Worm (Caenorhabditis elegans) whole organism, midembryonic: Measurements from ENCODE around the gene pmp-3.

ENCODE experiments used
- T22C8.4 ChIP-seq: fragments of 200-800 bp; sonication (Bioruptor generic); IDR thresholded peaks from 2 replicates; pipeline ENCODE4 v1.3.6; 2022; ENCODE audit warnings: missing genetic modification characterization, missing compliant biosample characterization
- cog-1 ChIP-seq: sonication (generic microtip); optimal IDR thresholded peaks from 2 replicates; lab custom pipeline; 2016; ENCODE audit warnings: missing genetic modification characterization, missing compliant biosample characterization
- flt-1 ChIP-seq: fragments of 200-800 bp; sonication (Bioruptor generic); IDR thresholded peaks from 2 replicates; pipeline ENCODE4 v1.3.6; 2022; ENCODE audit warnings: missing genetic modification characterization, missing compliant biosample characterization
- klf-2 ChIP-seq: fragments of 200-800 bp; sonication (Bioruptor generic); conservative IDR thresholded peaks from 2 replicates; pipeline ENCODE4 v1.3.6; 2022; ENCODE audit warnings: missing genetic modification reagents, missing genetic modification characterization, missing compliant biosample characterization
- med-1 ChIP-seq: sonication (generic microtip); optimal IDR thresholded peaks from 2 replicates; lab custom pipeline; 2017; ENCODE audit warnings: missing genetic modification characterization, mild to moderate bottlenecking, missing compliant biosample characterization, antibody characterized with exemption, missing genetic modification reagents; ENCODE audit not compliant: insufficient read depth
- ref-1 ChIP-seq: fragments of 200-800 bp; sonication (Bioruptor generic); conservative IDR thresholded peaks from 2 replicates; pipeline ENCODE4 v1.3.6; 2022; ENCODE audit warnings: missing genetic modification reagents, missing genetic modification characterization, missing compliant biosample characterization
- tab-1 ChIP-seq: fragments of 200-800 bp; sonication (Bioruptor generic); IDR thresholded peaks from 2 replicates; pipeline ENCODE4 v1.3.6; 2022; ENCODE audit warnings: missing genetic modification characterization, missing compliant biosample characterization
- ztf-23 ChIP-seq: fragments of 200-800 bp; sonication (Bioruptor generic); IDR thresholded peaks from 2 replicates; pipeline ENCODE4 v1.3.6; 2022; ENCODE audit warnings: missing genetic modification reagents, missing genetic modification characterization, missing compliant biosample characterization
- ztf-29 ChIP-seq: fragments of 200-800 bp; sonication (Bioruptor generic); IDR thresholded peaks from 2 replicates; pipeline ENCODE4 v1.3.6; 2022; ENCODE audit warnings: missing genetic modification reagents, missing genetic modification characterization, missing compliant biosample characterization

pmp-3 gene

ce11 chrV:14640071-14640470 is 6.5 kb upstream of the pmp-3 start, which contains the start of gene F43D2.7:
Gene F43D2.7, minus strand, starts transcription at chrV:14640171.
- TF ChIP-seq tab-1 (GFP tag; lab: Robert Waterston, UW) (no peak), T22C8.4 (GFP tag; lab: Robert Waterston, UW) (no peak), ref-1 (GFP tag; lab: Robert Waterston, UW) (no peak), cog-1 (tag; lab: Kevin White, UChicago) (no peak), ztf-29 (GFP tag; lab: Robert Waterston, UW) (no peak), med-1 (no peak), ztf-23 (no peak), flt-1 (GFP tag; lab: Robert Waterston, UW) (no peak), klf-2 (GFP tag; lab: Robert Waterston, UW) (no peak)

- TF ChIP-seq med-1, result no peak
- TF ChIP-seq ztf-29 (GFP tag; lab: Robert Waterston, UW), result no peak
- TF ChIP-seq tab-1 (GFP tag; lab: Robert Waterston, UW), result no peak
- no peak for TF ChIP-seq flt-1 (GFP tag; lab: Robert Waterston, UW)
- TF ChIP-seq T22C8.4 (GFP tag; lab: Robert Waterston, UW), result no peak
- TF ChIP-seq klf-2 (GFP tag; lab: Robert Waterston, UW), result no peak
- no peak for TF ChIP-seq cog-1 (tag; lab: Kevin White, UChicago)
- no peak for TF ChIP-seq ztf-23
- TF ChIP-seq ref-1 (GFP tag; lab: Robert Waterston, UW), result no peak
Measured at ce11 chrV:14640769-14641168, 5.8 kb upstream of the pmp-3 start, which contains the start of gene C54G10.1. Gene C54G10.1, plus strand, starts transcription at chrV:14641101.

- TF ChIP-seq ztf-23 (no peak), tab-1 (GFP tag; lab: Robert Waterston, UW) (no peak), ztf-29 (GFP tag; lab: Robert Waterston, UW) (no peak), T22C8.4 (GFP tag; lab: Robert Waterston, UW) (no peak), ref-1 (GFP tag; lab: Robert Waterston, UW) (no peak), med-1 (no peak), flt-1 (GFP tag; lab: Robert Waterston, UW) (no peak), cog-1 (tag; lab: Kevin White, UChicago) (no peak), klf-2 (GFP tag; lab: Robert Waterston, UW) (no peak)
Measured at ce11 chrV:14642016-14642415, 4.5 kb upstream of the pmp-3 start.

- TF ChIP-seq med-1 (no peak), tab-1 (GFP tag; lab: Robert Waterston, UW) (no peak), T22C8.4 (GFP tag; lab: Robert Waterston, UW) (no peak), ref-1 (GFP tag; lab: Robert Waterston, UW) (no peak)
Measured at ce11 chrV:14648825-14649224, 2.3 kb downstream of the pmp-3 start.

ce11 chrV:14649929-14650328 is 3.4 kb downstream of the pmp-3 start:
- TF ChIP-seq ztf-23, result no peak
- no peak for TF ChIP-seq cog-1 (tag; lab: Kevin White, UChicago)
- TF ChIP-seq tab-1 (GFP tag; lab: Robert Waterston, UW), result no peak
- TF ChIP-seq klf-2 (GFP tag; lab: Robert Waterston, UW), result no peak
- TF ChIP-seq T22C8.4 (GFP tag; lab: Robert Waterston, UW), result no peak
- no peak for TF ChIP-seq ref-1 (GFP tag; lab: Robert Waterston, UW)
- TF ChIP-seq flt-1 (GFP tag; lab: Robert Waterston, UW), result no peak
- no peak for TF ChIP-seq med-1
- no peak for TF ChIP-seq ztf-29 (GFP tag; lab: Robert Waterston, UW)

- TF ChIP-seq flt-1 (GFP tag; lab: Robert Waterston, UW) (no peak), cog-1 (tag; lab: Kevin White, UChicago) (no peak), T22C8.4 (GFP tag; lab: Robert Waterston, UW) (no peak), ref-1 (GFP tag; lab: Robert Waterston, UW) (no peak), ztf-29 (GFP tag; lab: Robert Waterston, UW) (no peak), ztf-23 (no peak), klf-2 (GFP tag; lab: Robert Waterston, UW) (no peak), med-1 (no peak), tab-1 (GFP tag; lab: Robert Waterston, UW) (no peak)
Measured at ce11 chrV:14650631-14651030, 4.1 kb downstream of the pmp-3 start.

- TF ChIP-seq ztf-29 (GFP tag; lab: Robert Waterston, UW), result no peak
- no peak for TF ChIP-seq ref-1 (GFP tag; lab: Robert Waterston, UW)
- no peak for TF ChIP-seq cog-1 (tag; lab: Kevin White, UChicago)
- TF ChIP-seq flt-1 (GFP tag; lab: Robert Waterston, UW), result no peak
- TF ChIP-seq tab-1 (GFP tag; lab: Robert Waterston, UW), result no peak
- TF ChIP-seq klf-2 (GFP tag; lab: Robert Waterston, UW), result no peak
- TF ChIP-seq T22C8.4 (GFP tag; lab: Robert Waterston, UW), result no peak
- TF ChIP-seq med-1, result no peak
- no peak for TF ChIP-seq ztf-23
Measured at ce11 chrV:14655689-14656088, 9.2 kb downstream of the pmp-3 start.

- TF ChIP-seq med-1 (no peak), ztf-29 (GFP tag; lab: Robert Waterston, UW) (no peak)
Measured at ce11 chrV:14656970-14657369, 10.4 kb downstream of the pmp-3 start.

- TF ChIP-seq T22C8.4 (GFP tag; lab: Robert Waterston, UW), result no peak
Measured at ce11 chrV:14658131-14658530, 11.6 kb downstream of the pmp-3 start, which contains the start of gene slc-25A29. Gene slc-25A29, minus strand, starts transcription at chrV:14658175.

ce11 chrV:14659595-14659994 is 13.1 kb downstream of the pmp-3 start:
- TF ChIP-seq ztf-23 (no peak), ref-1 (GFP tag; lab: Robert Waterston, UW) (no peak), tab-1 (GFP tag; lab: Robert Waterston, UW) (no peak), T22C8.4 (GFP tag; lab: Robert Waterston, UW) (no peak), klf-2 (GFP tag; lab: Robert Waterston, UW) (no peak), med-1 (no peak), ztf-29 (GFP tag; lab: Robert Waterston, UW) (no peak), flt-1 (GFP tag; lab: Robert Waterston, UW) (no peak), cog-1 (tag; lab: Kevin White, UChicago) (no peak)
